Worm (Caenorhabditis elegans) whole organism, mixed stage, embryonic: ENCODE measurements around the gene C51E3.10.

Source experiments
- M03D4.4 ChIP-seq: sonication (generic microtip); optimal IDR thresholded peaks from 2 replicates; lab custom pipeline; 2017; ENCODE audit warnings: mild to moderate bottlenecking, missing genetic modification characterization, missing compliant biosample characterization
- bed-3 ChIP-seq: fragments of 200-800 bp; sonication (Bioruptor generic); optimal IDR thresholded peaks from 3 replicates; lab custom pipeline; 2018; ENCODE audit warnings: mild to moderate bottlenecking, missing genetic modification characterization, moderate library complexity, missing compliant biosample characterization
- ceh-43 ChIP-seq: fragments of 200-800 bp; sonication (Bioruptor generic); optimal IDR thresholded peaks from 2 replicates; lab custom pipeline; 2018; ENCODE audit warnings: mild to moderate bottlenecking, missing genetic modification characterization, moderate library complexity, missing compliant biosample characterization
- ces-1 ChIP-seq: fragments of 150-350 bp; optimal IDR thresholded peaks from 2 replicates; lab custom pipeline; 2014; ENCODE audit warnings: missing biosample characterization, missing genetic modification reagents, missing genetic modification characterization
- drap-1 ChIP-seq: fragments of 200-800 bp; sonication (Bioruptor generic); optimal IDR thresholded peaks from 3 replicates; lab custom pipeline; 2018; ENCODE audit warnings: mild to moderate bottlenecking, missing genetic modification characterization, missing compliant biosample characterization
- elt-1 ChIP-seq: sonication (generic microtip); optimal IDR thresholded peaks from 2 replicates; lab custom pipeline; 2017; ENCODE audit warnings: missing genetic modification characterization, mild to moderate bottlenecking, missing compliant biosample characterization, antibody characterized with exemption, moderate library complexity, borderline replicate concordance; ENCODE audit not compliant: insufficient read depth
- elt-3 ChIP-seq: fragments of 150-350 bp; optimal IDR thresholded peaks from 2 replicates; lab custom pipeline; 2014; ENCODE audit warnings: missing biosample characterization, missing genetic modification characterization
- flh-1 ChIP-seq: fragments of 200-800 bp; sonication (Bioruptor generic); optimal IDR thresholded peaks from 2 replicates; lab custom pipeline; 2018; ENCODE audit warnings: mild to moderate bottlenecking, missing genetic modification characterization, moderate library complexity, missing compliant biosample characterization
- ham-2 ChIP-seq: fragments of 200-800 bp; sonication (Bioruptor generic); optimal IDR thresholded peaks from 2 replicates; lab custom pipeline; 2018; ENCODE audit warnings: mild to moderate bottlenecking, missing genetic modification characterization, missing compliant biosample characterization
- hlh-1 ChIP-seq: fragments of 150-350 bp; optimal IDR thresholded peaks from 2 replicates; lab custom pipeline; 2014; ENCODE audit warnings: missing biosample characterization, missing genetic modification reagents, missing genetic modification characterization
- lin-13 ChIP-seq: fragments of 150-350 bp; optimal IDR thresholded peaks from 2 replicates; lab custom pipeline; 2014; ENCODE audit warnings: missing biosample characterization, missing genetic modification characterization
- lin-32 ChIP-seq: fragments of 200-800 bp; sonication (Bioruptor generic); optimal IDR thresholded peaks from 2 replicates; lab custom pipeline; 2018; ENCODE audit warnings: mild to moderate bottlenecking, missing genetic modification characterization, missing compliant biosample characterization
- lsy-2 ChIP-seq: fragments of 150-350 bp; optimal IDR thresholded peaks from 2 replicates; lab custom pipeline; 2014; ENCODE audit warnings: missing biosample characterization, missing genetic modification characterization
- mep-1 ChIP-seq: fragments of 150-350 bp; optimal IDR thresholded peaks from 2 replicates; lab custom pipeline; 2017; ENCODE audit warnings: missing biosample characterization, missing genetic modification reagents, missing genetic modification characterization, inconsistent platforms
- mls-2 ChIP-seq: sonication (generic microtip); optimal IDR thresholded peaks from 2 replicates; lab custom pipeline; 2016; ENCODE audit warnings: mild to moderate bottlenecking, missing genetic modification characterization, moderate library complexity, missing compliant biosample characterization
- nhr-12 ChIP-seq: fragments of 150-350 bp; optimal IDR thresholded peaks from 2 replicates; lab custom pipeline; 2014; ENCODE audit warnings: missing biosample characterization, missing genetic modification characterization
- nhr-2 ChIP-seq: fragments of 150-350 bp; optimal IDR thresholded peaks from 2 replicates; lab custom pipeline; 2014; ENCODE audit warnings: missing biosample characterization, missing genetic modification characterization
- nhr-237 ChIP-seq: fragments of 150-350 bp; optimal IDR thresholded peaks from 2 replicates; lab custom pipeline; 2014; ENCODE audit warnings: missing biosample characterization, missing genetic modification characterization
- nhr-28 ChIP-seq: fragments of 150-350 bp; optimal IDR thresholded peaks from 2 replicates; lab custom pipeline; 2014; ENCODE audit warnings: missing biosample characterization, missing genetic modification characterization
- nhr-76 ChIP-seq: sonication (generic microtip); optimal IDR thresholded peaks from 2 replicates; lab custom pipeline; 2017; ENCODE audit warnings: missing biosample characterization, missing genetic modification characterization
- sem-2 ChIP-seq: fragments of 200-800 bp; sonication (Bioruptor generic); optimal IDR thresholded peaks from 2 replicates; lab custom pipeline; 2018; ENCODE audit warnings: mild to moderate bottlenecking, missing genetic modification characterization, missing compliant biosample characterization
- snpc-4 ChIP-seq: fragments of 150-350 bp; optimal IDR thresholded peaks from 2 replicates; lab custom pipeline; 2014; ENCODE audit warnings: missing biosample characterization, missing genetic modification characterization
- sptf-1 ChIP-seq: sonication (generic microtip); optimal IDR thresholded peaks from 2 replicates; lab custom pipeline; 2017; ENCODE audit warnings: mild to moderate bottlenecking, missing genetic modification characterization, moderate library complexity, missing compliant biosample characterization
- tbx-8 ChIP-seq: fragments of 200-800 bp; sonication (Bioruptor generic); optimal IDR thresholded peaks from 2 replicates; lab custom pipeline; 2018; ENCODE audit warnings: mild to moderate bottlenecking, missing genetic modification characterization, moderate library complexity, missing compliant biosample characterization
- unc-120 ChIP-seq: sonication (generic microtip); optimal IDR thresholded peaks from 2 replicates; lab custom pipeline; 2017; ENCODE audit warnings: missing genetic modification characterization, missing compliant biosample characterization; ENCODE audit not compliant: poor library complexity, severe bottlenecking
- unc-39 ChIP-seq: fragments of 150-350 bp; optimal IDR thresholded peaks from 2 replicates; lab custom pipeline; 2014; ENCODE audit warnings: missing biosample characterization, missing genetic modification characterization
- unc-62 ChIP-seq: fragments of 150-350 bp; optimal IDR thresholded peaks from 2 replicates; lab custom pipeline; 2014; ENCODE audit warnings: missing biosample characterization, missing genetic modification reagents, missing genetic modification characterization
- zip-8 ChIP-seq: fragments of 150-350 bp; optimal IDR thresholded peaks from 2 replicates; lab custom pipeline; 2014; ENCODE audit warnings: missing biosample characterization, missing genetic modification characterization

C51E3.10 gene

ce11 chrV:10191242-10191641 is 30.3 kb upstream of the C51E3.10 start:
- TF ChIP-seq nhr-76 (no peak), mls-2 (no peak), drap-1 (GFP tag; lab: Kevin White, UChicago) (no peak), tbx-8 (GFP tag; lab: Kevin White, UChicago) (no peak), snpc-4 (tag; lab: Kevin White, UChicago) (no peak), lin-32 (GFP tag; lab: Kevin White, UChicago) (no peak), elt-3 (tag; lab: Kevin White, UChicago) (no peak), bed-3 (GFP tag; lab: Kevin White, UChicago) (no peak)

DNA sequence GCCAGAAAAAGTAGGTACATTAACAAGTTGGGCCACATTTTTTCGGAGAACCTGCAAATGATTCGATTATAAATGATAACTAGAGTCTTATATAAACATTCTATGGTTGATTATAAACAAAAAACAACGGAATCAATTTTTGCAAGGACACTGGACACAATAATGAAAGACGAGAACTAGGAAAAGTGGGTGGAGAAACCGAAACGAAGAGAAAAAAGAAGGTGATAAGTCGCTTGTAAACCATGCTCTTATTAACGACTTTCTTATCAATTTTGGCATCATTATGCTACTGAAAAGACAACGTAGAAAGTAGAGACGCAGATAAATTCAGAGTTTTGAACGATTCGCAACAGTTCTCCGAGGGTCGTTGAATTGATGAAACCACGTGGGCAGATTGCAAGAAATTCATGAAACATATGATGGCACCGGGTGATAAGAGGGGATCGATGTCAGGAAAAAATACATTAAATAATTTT is 29.2 kb upstream of the C51E3.10 start, which contains the start of gene ZK856.5:
ZK856.5 (minus strand) TSS at position 51 of the 476 bp plus-strand sequence.
- TF ChIP-seq nhr-76 (no peak), hlh-1 (tag; lab: Kevin White, UChicago) (no peak), elt-3 (tag; lab: Kevin White, UChicago) (no peak), zip-8 (tag; lab: Kevin White, UChicago) (no peak), drap-1 (GFP tag; lab: Kevin White, UChicago) (no peak), nhr-12 (tag; lab: Kevin White, UChicago) (no peak), mep-1 (tag; lab: Kevin White, UChicago) (no peak), nhr-28 (no peak), lin-32 (GFP tag; lab: Kevin White, UChicago) (no peak), ceh-43 (GFP tag; lab: Kevin White, UChicago) (no peak), unc-62 (no peak), sptf-1 (tag; lab: Kevin White, UChicago) (no peak), unc-120 (tag; lab: Kevin White, UChicago) (no peak), nhr-237 (tag; lab: Kevin White, UChicago) (no peak), flh-1 (GFP tag; lab: Kevin White, UChicago) (no peak), nhr-2 (no peak), M03D4.4 (tag; lab: Kevin White, UChicago) (no peak), tbx-8 (GFP tag; lab: Kevin White, UChicago) (no peak), ham-2 (GFP tag; lab: Kevin White, UChicago) (no peak), ces-1 (no peak)
- TF ChIP-seq, all 35 proteins: peak for 0

ce11 chrV:10185719-10186118 is 24.8 kb upstream of the C51E3.10 start, which contains the start of gene ZK856.18:
Gene ZK856.18 (minus strand): TSS chrV:10186007.
- TF ChIP-seq ces-1 (no peak), bed-3 (GFP tag; lab: Kevin White, UChicago) (no peak), snpc-4 (tag; lab: Kevin White, UChicago) (no peak)

- TF ChIP-seq tbx-8 (GFP tag; lab: Kevin White, UChicago) (no peak), elt-1 (tag; lab: Kevin White, UChicago) (no peak), mls-2 (no peak), unc-39 (tag; lab: Kevin White, UChicago) (no peak), nhr-76 (no peak)
These were observed 22.9 kb upstream of the C51E3.10 start for ce11 chrV:10183810-10184209.

DNA sequence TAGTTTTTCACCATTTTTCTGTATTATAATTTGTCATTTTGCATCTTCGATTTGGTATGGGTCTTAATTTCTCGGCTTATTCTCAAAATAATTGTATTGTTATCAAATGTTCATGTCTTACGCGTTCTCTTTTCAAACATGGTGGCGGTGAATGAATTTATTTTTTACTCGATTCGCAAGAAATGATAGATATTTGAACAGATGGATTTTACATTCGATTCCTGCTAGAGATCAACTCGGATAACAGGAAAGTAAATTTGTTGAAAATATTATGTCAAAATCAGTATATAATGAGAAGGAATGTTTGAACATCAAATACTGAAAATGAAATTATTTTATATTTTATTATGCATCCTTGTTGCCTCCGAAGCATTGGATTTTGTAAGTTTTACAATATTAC is 22.1 kb upstream of the C51E3.10 start, which contains the start of gene ZK856.4:
ZK856.4 (plus strand) TSS at position 301 of the 400 bp plus-strand sequence.
- no peak for TF ChIP-seq mep-1 (tag; lab: Kevin White, UChicago)
- TF ChIP-seq lin-13 = no peak
- no peak for TF ChIP-seq hlh-1 (tag; lab: Kevin White, UChicago)
- no peak for TF ChIP-seq ceh-43 (GFP tag; lab: Kevin White, UChicago)
- TF ChIP-seq tbx-8 (GFP tag; lab: Kevin White, UChicago) = no peak
- TF ChIP-seq drap-1 (GFP tag; lab: Kevin White, UChicago) = no peak
- no peak for TF ChIP-seq M03D4.4 (tag; lab: Kevin White, UChicago)
- TF ChIP-seq elt-1 (tag; lab: Kevin White, UChicago) = no peak
- no peak for TF ChIP-seq nhr-12 (tag; lab: Kevin White, UChicago)
- no peak for TF ChIP-seq sem-2 (GFP tag; lab: Kevin White, UChicago)
- TF ChIP-seq nhr-237 (tag; lab: Kevin White, UChicago) = no peak
- no peak for TF ChIP-seq sptf-1 (tag; lab: Kevin White, UChicago)
- TF ChIP-seq unc-120 (tag; lab: Kevin White, UChicago) = no peak
- no peak for TF ChIP-seq snpc-4 (tag; lab: Kevin White, UChicago)
- TF ChIP-seq lsy-2 = no peak
- TF ChIP-seq ces-1 = no peak
- TF ChIP-seq, all 35 proteins: peak for 0
